Fruit fly (Drosophila melanogaster): ENCODE results near the gene CG13458.

Gene CG13458

dm6 chr3L:15098659-15099512 is 14.5 kb upstream of the CG13458 start (continued):
- TF ChIP-seq Eip74EF (GFP tag; optimal IDR thresholded peaks at IDR 0.05) (peak in 1 of 2 experiments; percentile 90), pnt (GFP tag; optimal IDR thresholded peaks at IDR 0.05) (peak; percentile 38), CG12071 (GFP tag; optimal IDR thresholded peaks at IDR 0.05) (no peak), HLH4C (GFP tag; IDR thresholded peaks at IDR 0.05; ENCODE audit: partially characterized antibody) (no peak), mirr (GFP tag; optimal IDR thresholded peaks at IDR 0.05) (peak; percentile 39), Max (GFP tag; optimal IDR thresholded peaks at IDR 0.05) (peak; percentile 80), CG17612 (GFP tag; IDR thresholded peaks at IDR 0.05) (no peak), dm (GFP tag; optimal IDR thresholded peaks at IDR 0.05) (no peak), H2.0 (GFP tag; IDR thresholded peaks at IDR 0.05) (peak; percentile 63), CG43689 (GFP tag; IDR thresholded peaks at IDR 0.05) (peak; percentile 27; the same call in 1 of the 2 replicates), yki (optimal IDR thresholded peaks at IDR 0.05) (peak; percentile 23), CG6689 (GFP tag; IDR thresholded peaks at IDR 0.05) (peak; percentile 90), abd-A (tag; optimal IDR thresholded peaks at IDR 0.05) (peak; percentile 53), jigr1 (GFP tag; IDR thresholded peaks at IDR 0.05) (0 out of 3 replicates have a peak, but pooled peaks have one; percentile 7), Sin3A (optimal IDR thresholded peaks at IDR 0.05) (no peak), CG18476 (GFP tag; optimal IDR thresholded peaks at IDR 0.05) (peak; percentile 76), CG1792 (GFP tag; optimal IDR thresholded peaks at IDR 0.05) (peak; percentile 19), CG3847 (GFP tag; IDR thresholded peaks at IDR 0.05) (no peak), dpn (GFP tag; optimal IDR thresholded peaks at IDR 0.05) (peak in 1 of 2 experiments; percentile 75), HLH54F (GFP tag; optimal IDR thresholded peaks at IDR 0.05) (peak; percentile 2), stwl (tag; optimal IDR thresholded peaks at IDR 0.05) (peak; percentile 17), CG10543 (GFP tag; optimal IDR thresholded peaks at IDR 0.05) (peak; percentile 82), Dip3 (GFP tag; optimal IDR thresholded peaks at IDR 0.05) (no peak), CG10274 (GFP tag; optimal IDR thresholded peaks at IDR 0.05) (peak; percentile 31), wek (GFP tag; optimal IDR thresholded peaks at IDR 0.05) (no peak), Neu2 (GFP tag; optimal IDR thresholded peaks at IDR 0.05; ENCODE audit: borderline replicate concordance) (no peak), tin (GFP tag; optimal IDR thresholded peaks at IDR 0.05) (peak; percentile 68), CG17361 (GFP tag; IDR thresholded peaks at IDR 0.05) (peak; percentile 97), CG16815 (GFP tag; optimal IDR thresholded peaks at IDR 0.05) (peak; percentile 47), Doc3 (GFP tag; IDR thresholded peaks at IDR 0.05; ENCODE audit: partially characterized antibody) (no peak), chn (GFP tag; optimal IDR thresholded peaks at IDR 0.05) (no peak), CG12155 (GFP tag; optimal IDR thresholded peaks at IDR 0.05) (peak; percentile 38), pzg (GFP tag; optimal IDR thresholded peaks at IDR 0.05) (no peak), CG4424 (GFP tag; optimal IDR thresholded peaks at IDR 0.05) (peak; percentile 86), Atf6 (GFP tag; IDR thresholded peaks at IDR 0.05) (peak; percentile 67), CG9437 (GFP tag; optimal IDR thresholded peaks at IDR 0.05) (peak; percentile 78), sc (optimal IDR thresholded peaks at IDR 0.05) (no peak), sc (GFP tag; optimal IDR thresholded peaks at IDR 0.05) (peak; percentile 77), CG7372 (GFP tag; IDR thresholded peaks at IDR 0.05) (peak; percentile 67; the same call in 1 of the 2 replicates), CG6854 (GFP tag; optimal IDR thresholded peaks at IDR 0.05) (peak; percentile 81), usp (GFP tag; optimal IDR thresholded peaks at IDR 0.05) (no peak), emc (GFP tag; optimal IDR thresholded peaks at IDR 0.05) (no peak), CG8765 (GFP tag; IDR thresholded peaks at IDR 0.05) (no peak), repo (GFP tag; optimal IDR thresholded peaks at IDR 0.05) (peak; percentile 27), dmrt11E (tag; optimal IDR thresholded peaks at IDR 0.05) (peak; percentile 84), tio (GFP tag; optimal IDR thresholded peaks at IDR 0.05) (peak; percentile 78), toy (GFP tag; IDR thresholded peaks at IDR 0.05) (peak; percentile 39; the same call in 1 of the 2 replicates), sna (GFP tag; IDR thresholded peaks at IDR 0.05; ENCODE audit: partially characterized antibody) (peak; percentile 34), chinmo (GFP tag; IDR thresholded peaks at IDR 0.05; ENCODE audit: partially characterized antibody) (0 out of 4 replicates have a peak, but pooled peaks have one; percentile 20), eve (GFP tag; optimal IDR thresholded peaks at IDR 0.05) (no peak)

Measured in whole organism, embryonic.